Fruit fly (Drosophila melanogaster) whole organism, wandering third instar larva: ENCODE results near the gene CG5928.

Source experiments
- Abd-B ChIP-seq: fragments of >200 bp; optimal IDR thresholded peaks from 2 replicates; lab custom pipeline; 2017; ENCODE audit warnings: missing biosample characterization, missing genetic modification characterization
- CrebA ChIP-seq: fragments of 200-800 bp; sonication (Bioruptor generic); optimal IDR thresholded peaks from 2 replicates; lab custom pipeline; 2016; ENCODE audit warnings: missing biosample characterization, mild to moderate bottlenecking, missing genetic modification characterization, borderline replicate concordance
- Dfd ChIP-seq: fragments of >200 bp; optimal IDR thresholded peaks from 2 replicates; lab custom pipeline; 2017; ENCODE audit warnings: missing biosample characterization, missing genetic modification characterization
- GATAd ChIP-seq: sonication (Bioruptor generic); optimal IDR thresholded peaks from 2 replicates; lab custom pipeline; 2016; ENCODE audit warnings: missing biosample characterization, missing genetic modification characterization
- HLH106 ChIP-seq: fragments of 200-800 bp; optimal IDR thresholded peaks from 3 replicates; lab custom pipeline; 2019; ENCODE audit warnings: missing biosample characterization, mild to moderate bottlenecking, missing genetic modification characterization, moderate library complexity
- Hnf4 ChIP-seq: fragments of 200-800 bp; sonication (Bioruptor generic); optimal IDR thresholded peaks from 2 replicates; lab custom pipeline; 2016; ENCODE audit warnings: missing biosample characterization, mild to moderate bottlenecking, missing genetic modification characterization
- Hr78 ChIP-seq: fragments of >200 bp; optimal IDR thresholded peaks from 2 replicates; lab custom pipeline; 2017; ENCODE audit warnings: missing biosample characterization, missing genetic modification characterization
- Mio ChIP-seq: sonication (Bioruptor generic); optimal IDR thresholded peaks from 2 replicates; lab custom pipeline; 2016; ENCODE audit warnings: missing biosample characterization, missing genetic modification characterization
- N ChIP-seq: fragments of >200 bp; optimal IDR thresholded peaks from 2 replicates; lab custom pipeline; 2018; ENCODE audit warnings: missing biosample characterization, missing external identifiers, missing genetic modification characterization
- OdsH ChIP-seq: fragments of 200-800 bp; sonication (Bioruptor generic); optimal IDR thresholded peaks from 2 replicates; lab custom pipeline; 2016; ENCODE audit warnings: missing biosample characterization, mild to moderate bottlenecking, missing genetic modification characterization
- Rel ChIP-seq, 2 experiments: fragments of 200-800 bp; sonication (Bioruptor generic) in 1 of 2; optimal IDR thresholded peaks; 2 replicates in 1 of 2; 3 replicates in 1 of 2; lab custom pipeline; 2016 to 2019; ENCODE audit warnings: mild to moderate bottlenecking in 2 of 2, missing biosample characterization in 2 of 2, missing genetic modification characterization in 2 of 2, moderate library complexity in 1 of 2
- Sp1 ChIP-seq: fragments of 200-800 bp; sonication (Bioruptor generic); optimal IDR thresholded peaks from 3 replicates; lab custom pipeline; 2019; ENCODE audit warnings: missing biosample characterization, mild to moderate bottlenecking, missing genetic modification characterization, moderate library complexity
- Vsx2 ChIP-seq: fragments of 200-300, 225-300 bp; sonication (Bioruptor generic); optimal IDR thresholded peaks from 2 replicates; lab custom pipeline; 2018; ENCODE audit warnings: missing biosample characterization, missing genetic modification characterization; ENCODE audit not compliant: partially characterized antibody
- br ChIP-seq: fragments of 200-800 bp; sonication (Bioruptor generic); optimal IDR thresholded peaks from 2 replicates; lab custom pipeline; 2016; ENCODE audit warnings: missing biosample characterization, missing genetic modification characterization
- brk ChIP-seq: fragments of 200-800 bp; sonication (Bioruptor generic); optimal IDR thresholded peaks from 2 replicates; lab custom pipeline; 2016; ENCODE audit warnings: missing biosample characterization, mild to moderate bottlenecking, missing genetic modification characterization
- dmrt93B ChIP-seq: fragments of 200-800 bp; sonication (Bioruptor generic); optimal IDR thresholded peaks from 2 replicates; lab custom pipeline; 2018; ENCODE audit warnings: missing biosample characterization, mild to moderate bottlenecking, missing genetic modification characterization
- dsf ChIP-seq: sonication (Bioruptor generic); optimal IDR thresholded peaks from 2 replicates; lab custom pipeline; 2016; ENCODE audit warnings: missing biosample characterization, missing genetic modification characterization, borderline replicate concordance
- ey ChIP-seq: fragments of 200-800 bp; sonication (Bioruptor generic); optimal IDR thresholded peaks from 2 replicates; lab custom pipeline; 2016; ENCODE audit warnings: missing biosample characterization, missing genetic modification characterization
- foxo ChIP-seq, 2 experiments: fragments of 200-800 bp; sonication (Bioruptor generic); optimal IDR thresholded peaks; 2 replicates in 1 of 2; 3 replicates in 1 of 2; lab custom pipeline; 2016 to 2017; ENCODE audit warnings: missing biosample characterization in 2 of 2, missing genetic modification characterization in 2 of 2
- fru ChIP-seq: fragments of 200-800 bp; sonication (Bioruptor generic); optimal IDR thresholded peaks from 3 replicates; lab custom pipeline; 2016; ENCODE audit warnings: missing biosample characterization, mild to moderate bottlenecking, missing genetic modification characterization
- h ChIP-seq: fragments of 200-800 bp; sonication (Bioruptor generic); optimal IDR thresholded peaks from 3 replicates; lab custom pipeline; 2016; ENCODE audit warnings: missing biosample characterization, mild to moderate bottlenecking, missing genetic modification characterization
- lola ChIP-seq: fragments of >200 bp; optimal IDR thresholded peaks from 2 replicates; lab custom pipeline; 2017; ENCODE audit warnings: missing biosample characterization, missing genetic modification characterization
- psq ChIP-seq: fragments of 200-800 bp; sonication (Bioruptor generic); optimal IDR thresholded peaks from 3 replicates; lab custom pipeline; 2017; ENCODE audit warnings: missing biosample characterization, mild to moderate bottlenecking, missing genetic modification characterization, moderate library complexity
- rgr ChIP-seq: fragments of 200-800 bp; sonication (Bioruptor generic); optimal IDR thresholded peaks from 3 replicates; lab custom pipeline; 2016; ENCODE audit warnings: missing biosample characterization, mild to moderate bottlenecking, missing genetic modification characterization
- sv ChIP-seq: fragments of 200-800 bp; sonication (Bioruptor generic); optimal IDR thresholded peaks from 3 replicates; lab custom pipeline; 2016; ENCODE audit warnings: missing biosample characterization, missing genetic modification characterization
- tai ChIP-seq: sonication (Bioruptor generic); optimal IDR thresholded peaks from 2 replicates; lab custom pipeline; 2016; ENCODE audit warnings: missing biosample characterization, missing genetic modification characterization
- usp ChIP-seq: fragments of >200 bp; optimal IDR thresholded peaks from 2 replicates; lab custom pipeline; 2017; ENCODE audit warnings: missing biosample characterization, missing genetic modification characterization
- woc ChIP-seq: sonication (Bioruptor generic); optimal IDR thresholded peaks from 2 replicates; lab custom pipeline; 2016; ENCODE audit warnings: missing biosample characterization, mild to moderate bottlenecking, missing genetic modification characterization

CG5928 gene

DNA sequence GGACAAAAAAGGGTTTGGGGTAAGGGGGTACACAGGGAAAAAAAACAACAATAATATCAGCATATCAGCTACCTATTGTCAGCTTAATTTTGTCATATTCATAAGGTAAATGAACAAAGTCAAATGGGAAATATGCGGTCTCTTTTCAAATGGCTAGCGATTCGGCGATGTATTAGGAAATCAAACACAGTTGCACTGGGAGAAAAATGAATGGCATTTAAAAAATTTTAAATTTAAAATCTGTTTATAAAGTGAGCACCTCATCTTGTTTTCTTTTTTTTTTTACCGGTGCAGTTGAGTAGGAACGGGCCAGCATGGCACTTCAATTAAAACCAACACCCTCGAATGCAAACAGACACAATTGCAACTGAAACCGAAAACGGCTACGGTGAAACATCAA lies 13.7 kb upstream of the CG5928 start:
- TF ChIP-seq ey (GFP tag; lab: Kevin White, UChicago), result no peak
- TF ChIP-seq Abd-B (GFP tag; lab: Kevin White, UChicago), result no peak

DNA sequence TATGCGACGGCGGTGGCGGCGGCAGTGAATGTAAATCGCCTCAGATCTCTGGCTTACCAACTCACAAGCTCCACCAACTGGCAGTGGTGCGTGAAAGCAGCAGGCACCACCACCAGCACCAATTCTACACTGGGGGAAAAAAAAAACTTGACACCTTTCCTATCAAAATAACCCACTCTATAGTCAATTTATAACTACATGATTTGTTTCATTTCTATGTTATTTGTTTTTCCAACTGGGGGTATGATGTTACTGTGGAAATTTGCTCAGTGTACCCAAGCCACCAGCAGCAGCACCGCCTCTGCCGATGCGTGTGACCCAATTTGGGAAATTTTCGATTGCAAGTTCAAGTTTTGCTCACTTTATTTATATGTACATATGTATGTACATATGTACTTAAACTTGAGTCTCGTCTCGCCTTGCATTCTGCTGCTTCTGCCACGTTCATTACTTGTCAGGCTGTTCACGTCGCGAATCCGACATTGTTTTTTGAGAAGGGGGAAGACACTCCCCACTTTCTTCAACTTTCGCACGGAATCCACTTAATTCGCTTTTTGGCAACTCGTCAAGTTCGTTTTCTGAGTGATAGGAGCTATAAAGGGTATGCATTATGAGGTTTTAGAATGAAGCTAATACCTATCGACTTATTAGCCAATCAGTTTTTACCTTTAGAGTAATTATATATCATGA lies 8.5 kb upstream of the CG5928 start:
- TF ChIP-seq CrebA (GFP tag; lab: Kevin White, UChicago) (no peak), h (GFP tag; lab: Kevin White, UChicago) (peak; percentile 62), Hnf4 (GFP tag; lab: Kevin White, UChicago) (no peak), usp (GFP tag; lab: Kevin White, UChicago) (no peak), psq (peak; percentile 1), Abd-B (GFP tag; lab: Kevin White, UChicago) (no peak), woc (no peak), lola (GFP tag; lab: Kevin White, UChicago) (no peak), Sp1 (GFP tag; lab: Kevin White, UChicago) (peak; percentile 1), OdsH (GFP tag; lab: Kevin White, UChicago) (peak; percentile 18), foxo (GFP tag; optimal IDR thresholded peaks at IDR 0.05; lab: Kevin White, UChicago) (peak in 1 of 2 experiments; percentile 63), ey (GFP tag; lab: Kevin White, UChicago) (peak; percentile 49), rgr (GFP tag; lab: Kevin White, UChicago) (peak; percentile 52), fru (GFP tag; lab: Kevin White, UChicago) (peak; percentile 71), br (peak; percentile 47), HLH106 (peak; percentile 5), dmrt93B (GFP tag; lab: Kevin White, UChicago) (peak; percentile 20)

DNA sequence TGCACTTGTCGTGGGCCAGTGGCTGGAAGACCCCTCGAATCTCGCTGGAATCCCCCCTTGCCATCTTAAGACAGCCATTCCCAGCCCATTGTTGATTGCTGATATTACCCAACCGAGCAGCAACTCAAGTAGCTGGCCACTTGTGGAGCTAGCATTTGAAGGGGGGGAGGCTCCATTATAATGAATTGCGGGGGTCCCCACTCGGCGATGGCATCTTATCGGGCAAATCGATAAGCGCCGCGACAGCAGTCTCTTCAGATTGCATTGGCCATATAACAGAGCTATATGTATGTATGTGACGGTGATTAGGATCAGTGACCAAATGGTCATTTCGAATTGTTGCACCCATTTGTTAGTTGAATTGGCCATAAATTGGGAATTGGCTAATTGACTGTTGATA lies 5.6 kb upstream of the CG5928 start:
- TF ChIP-seq Hr78 (GFP tag; lab: Kevin White, UChicago) (no peak), N (GFP tag; lab: Kevin White, UChicago) (no peak), Mio (no peak), dsf (no peak), fru (GFP tag; lab: Kevin White, UChicago) (no peak), GATAd (GFP tag; lab: Kevin White, UChicago) (no peak), Rel (GFP tag; optimal IDR thresholded peaks at IDR 0.05; lab: Kevin White, UChicago) (no peak), Rel (tag; optimal IDR thresholded peaks at IDR 0.05; lab: Kevin White, UChicago) (peak; percentile 100), h (GFP tag; lab: Kevin White, UChicago) (peak; percentile 38), sv (GFP tag; lab: Kevin White, UChicago) (no peak), woc (no peak), Sp1 (GFP tag; lab: Kevin White, UChicago) (no peak)

DNA sequence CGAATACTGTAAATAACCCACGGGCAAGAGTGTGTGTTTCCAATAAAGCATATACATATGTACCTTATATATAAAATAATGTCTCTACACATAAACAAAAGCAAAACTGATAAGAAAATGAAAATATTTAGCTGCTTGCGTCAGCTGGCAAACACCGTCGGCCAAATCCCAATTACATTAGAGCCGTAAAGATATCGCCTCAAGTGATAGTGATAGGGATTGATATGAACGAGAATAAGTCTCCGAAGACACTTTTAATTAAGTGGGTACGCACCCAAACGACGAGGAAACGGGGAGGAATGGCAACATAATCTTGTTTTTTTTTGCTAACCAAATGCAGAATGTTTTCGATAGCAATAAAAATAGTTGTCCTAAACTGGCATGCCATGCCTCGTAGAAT lies 3.2 kb upstream of the CG5928 start:
- TF ChIP-seq N (GFP tag; lab: Kevin White, UChicago) (no peak), GATAd (GFP tag; lab: Kevin White, UChicago) (no peak), tai (GFP tag; lab: Kevin White, UChicago) (no peak), OdsH (GFP tag; lab: Kevin White, UChicago) (no peak), brk (GFP tag; lab: Kevin White, UChicago) (no peak), CrebA (GFP tag; lab: Kevin White, UChicago) (no peak), Sp1 (GFP tag; lab: Kevin White, UChicago) (no peak)

DNA sequence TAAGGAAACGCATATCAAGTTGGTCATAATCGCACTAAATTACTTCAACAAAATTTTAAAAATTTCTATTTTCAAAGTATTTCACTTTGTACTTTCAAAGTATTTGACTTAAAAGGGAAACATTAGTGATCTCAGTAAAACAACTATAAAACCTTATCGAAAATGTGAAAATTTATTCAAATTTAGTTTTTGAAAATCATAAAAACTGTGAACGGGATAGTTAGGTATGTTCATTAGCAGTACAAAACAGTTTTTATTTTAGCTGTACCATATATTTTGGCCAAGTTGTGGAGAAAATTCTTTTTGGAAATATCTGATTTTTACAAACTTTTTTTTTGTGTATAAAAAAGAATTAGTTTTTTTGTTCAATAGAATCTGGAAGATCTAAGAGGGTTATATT lies 1.4 kb upstream of the CG5928 start, which contains the start of gene CG43115:
CG43115 (minus strand) TSS at position 101 of the 400 bp plus-strand sequence.
- TF ChIP-seq Abd-B (GFP tag; lab: Kevin White, UChicago) (no peak), dmrt93B (GFP tag; lab: Kevin White, UChicago) (no peak), Hr78 (GFP tag; lab: Kevin White, UChicago) (no peak), rgr (GFP tag; lab: Kevin White, UChicago) (no peak), sv (GFP tag; lab: Kevin White, UChicago) (no peak), foxo (GFP tag; optimal IDR thresholded peaks at IDR 0.05; lab: Kevin White, UChicago) (no peak), usp (GFP tag; lab: Kevin White, UChicago) (no peak)
- TF ChIP-seq, all 38 proteins: peak for 0

DNA sequence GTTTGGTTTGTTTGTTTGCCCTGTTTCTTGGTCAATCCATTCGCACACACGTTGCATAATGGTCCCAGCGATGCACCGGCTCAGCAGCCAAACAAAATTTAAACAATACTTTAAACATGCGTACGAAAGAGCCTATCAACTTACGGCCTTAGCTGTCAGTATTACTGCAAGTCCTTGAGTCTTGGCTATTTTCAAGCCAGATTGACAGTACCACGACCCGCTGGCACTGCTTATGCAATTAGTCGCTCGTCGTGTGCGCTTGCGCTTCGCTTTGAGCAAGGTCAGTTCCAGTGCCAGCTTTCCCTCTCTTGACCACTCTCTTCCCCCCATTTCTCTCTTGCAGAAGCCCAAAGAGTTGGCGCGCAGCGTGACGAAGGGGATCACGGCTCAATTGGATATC lies 956 bp downstream of the CG5928 start:
- no peak for TF ChIP-seq Vsx2 (GFP tag; lab: Kevin White, UChicago)
- TF ChIP-seq Sp1 (GFP tag; lab: Kevin White, UChicago), result no peak
- TF ChIP-seq Rel (GFP tag; optimal IDR thresholded peaks at IDR 0.05; lab: Kevin White, UChicago), result no peak
- no peak for TF ChIP-seq Rel (tag; optimal IDR thresholded peaks at IDR 0.05; lab: Kevin White, UChicago)
- no peak for TF ChIP-seq CrebA (GFP tag; lab: Kevin White, UChicago)
- TF ChIP-seq OdsH (GFP tag; lab: Kevin White, UChicago), result no peak
- no peak for TF ChIP-seq h (GFP tag; lab: Kevin White, UChicago)
- no peak for TF ChIP-seq Mio
- TF ChIP-seq dsf, result no peak
- TF ChIP-seq Dfd, result no peak
- TF ChIP-seq GATAd (GFP tag; lab: Kevin White, UChicago), result no peak
- TF ChIP-seq br, result no peak
